Worm (Caenorhabditis elegans) whole organism, L1 larva: ENCODE data around the gene tsct-1.

ENCODE experiments used
- aha-1 ChIP-seq: fragments of 150-350 bp; optimal IDR thresholded peaks from 2 replicates; lab custom pipeline; 2014; ENCODE audit warnings: missing biosample characterization, missing genetic modification characterization
- alr-1 ChIP-seq: fragments of 200-800 bp; sonication (Bioruptor generic); optimal IDR thresholded peaks from 2 replicates; lab custom pipeline; 2018; ENCODE audit warnings: borderline replicate concordance, mild to moderate bottlenecking, missing genetic modification characterization, missing compliant biosample characterization
- nhr-12 ChIP-seq: sonication (generic microtip); optimal IDR thresholded peaks from 2 replicates; lab custom pipeline; 2017; ENCODE audit warnings: missing biosample characterization, missing genetic modification characterization
- nhr-90 ChIP-seq: sonication (generic microtip); optimal IDR thresholded peaks from 2 replicates; lab custom pipeline; 2016; ENCODE audit warnings: mild to moderate bottlenecking, missing genetic modification characterization, missing compliant biosample characterization; ENCODE audit not compliant: poor library complexity
- pqm-1 ChIP-seq: sonication (generic microtip); optimal IDR thresholded peaks from 3 replicates; lab custom pipeline; 2017; ENCODE audit warnings: missing biosample characterization, missing genetic modification characterization
- skn-1 ChIP-seq: fragments of 150-350 bp; optimal IDR thresholded peaks from 2 replicates; lab custom pipeline; 2014; ENCODE audit warnings: missing biosample characterization, missing genetic modification characterization
- unc-86 ChIP-seq: sonication (generic microtip); optimal IDR thresholded peaks from 2 replicates; lab custom pipeline; 2016; ENCODE audit warnings: missing genetic modification characterization, missing compliant biosample characterization

ce11 chrX:12469846-12470245 lies 35.9 kb downstream of the tsct-1 start:
- no peak for TF ChIP-seq pqm-1 (tag; lab: Kevin White, UChicago)
- TF ChIP-seq nhr-90 (tag; lab: Kevin White, UChicago), result no peak
- TF ChIP-seq alr-1 (tag; lab: Kevin White, UChicago), result no peak
- no peak for TF ChIP-seq aha-1 (tag; lab: Kevin White, UChicago)
- no peak for TF ChIP-seq unc-86 (tag; lab: Kevin White, UChicago)
- no peak for TF ChIP-seq skn-1
- no peak for TF ChIP-seq nhr-12 (tag; lab: Kevin White, UChicago)
